Worm (Caenorhabditis elegans) whole organism, L4/young adult: ENCODE data around the gene str-255.

Experiments
- W03F9.2 ChIP-seq: fragments of 150-350 bp; optimal IDR thresholded peaks from 2 replicates; lab custom pipeline; 2014; ENCODE audit warnings: missing biosample characterization, missing genetic modification characterization
- him-1 ChIP-seq: sonication (generic microtip); optimal IDR thresholded peaks from 2 replicates; lab custom pipeline; 2016; ENCODE audit warnings: missing genotype, missing genetic modification reagents, missing genetic modification characterization, missing compliant biosample characterization

- no peak for TF ChIP-seq W03F9.2 (tag; lab: Kevin White, UChicago)
- no peak for TF ChIP-seq him-1 (tag; lab: Kevin White, UChicago)
These were observed 37.1 kb downstream of the str-255 start for ce11 chrV:2126554-2126953.
